Fruit fly (Drosophila melanogaster): ENCODE measurements around the gene Rala.

Rala gene

dm6 chrX:3744492-3745263, 25.2 kb upstream of the Rala start (continued):
- peak; percentile 30; the same call in 2 of the 3 replicates for TF ChIP-seq CG11456 (GFP tag; IDR thresholded peaks at IDR 0.05)
- peak; percentile 90 for TF ChIP-seq CG12769 (tag; optimal IDR thresholded peaks at IDR 0.05)
- peak; percentile 87 for TF ChIP-seq run (tag; optimal IDR thresholded peaks at IDR 0.05)
- peak; percentile 97 for TF ChIP-seq cg (GFP tag; optimal IDR thresholded peaks at IDR 0.05)
- peak; percentile 98 for TF ChIP-seq crol (GFP tag; IDR thresholded peaks at IDR 0.05)
- peak; percentile 7 for TF ChIP-seq CG31365 (tag; optimal IDR thresholded peaks at IDR 0.05)
- peak; percentile 53 for TF ChIP-seq exex (tag; optimal IDR thresholded peaks at IDR 0.05)
- peak; percentile 35; the same call in 1 of the 3 replicates for TF ChIP-seq CG34224 (GFP tag; IDR thresholded peaks at IDR 0.05; ENCODE audit: partially characterized antibody)
- TF ChIP-seq dan (GFP tag; IDR thresholded peaks at IDR 0.05), result no peak
- no peak for TF ChIP-seq dati (GFP tag; IDR thresholded peaks at IDR 0.05)
- TF ChIP-seq CG1832 (GFP tag; optimal IDR thresholded peaks at IDR 0.05), result peak; percentile 9
- TF ChIP-seq Hr78 (GFP tag; optimal IDR thresholded peaks at IDR 0.05), result peak in 1 of 2 experiments; percentile 92
- TF ChIP-seq CG12071 (GFP tag; optimal IDR thresholded peaks at IDR 0.05), result peak; percentile 21
- TF ChIP-seq tna (GFP tag; IDR thresholded peaks at IDR 0.05; ENCODE audit: partially characterized antibody), result peak; percentile 50; the same call in 1 of the 2 replicates
- no peak for TF ChIP-seq lov (optimal IDR thresholded peaks at IDR 0.05)
- no peak for TF ChIP-seq lov (GFP tag; IDR thresholded peaks at IDR 0.05)
- no peak for TF ChIP-seq CG7357 (GFP tag; IDR thresholded peaks at IDR 0.05)
- TF ChIP-seq ac (GFP tag; optimal IDR thresholded peaks at IDR 0.05), result no peak
- peak; percentile 99 for TF ChIP-seq abd-A (tag; optimal IDR thresholded peaks at IDR 0.05)
- no peak for TF ChIP-seq fd3F (GFP tag; optimal IDR thresholded peaks at IDR 0.05)
- TF ChIP-seq ftz-f1 (GFP tag; optimal IDR thresholded peaks at IDR 0.05), result peak; percentile 97
- TF ChIP-seq CG2712 (tag; optimal IDR thresholded peaks at IDR 0.05), result no peak
- TF ChIP-seq CG10366 (GFP tag; IDR thresholded peaks at IDR 0.05), result no peak
- TF ChIP-seq CG1603 (tag; optimal IDR thresholded peaks at IDR 0.05), result peak; percentile 16
- peak; percentile 80 for TF ChIP-seq CG3163 (GFP tag; optimal IDR thresholded peaks at IDR 0.05)
- TF ChIP-seq CG16813 (GFP tag; IDR thresholded peaks at IDR 0.05; ENCODE audit: partially characterized antibody), result no peak
- peak; percentile 94 for TF ChIP-seq CG15479 (GFP tag; optimal IDR thresholded peaks at IDR 0.05)
- peak; percentile 18; the same call in 1 of the 2 replicates for TF ChIP-seq chm (GFP tag; IDR thresholded peaks at IDR 0.05)
- peak; percentile 40; the same call in 1 of the 3 replicates for TF ChIP-seq ci (GFP tag; IDR thresholded peaks at IDR 0.05)
- TF ChIP-seq Atf-2 (GFP tag; optimal IDR thresholded peaks at IDR 0.05), result no peak
- TF ChIP-seq CG10543 (GFP tag; optimal IDR thresholded peaks at IDR 0.05), result peak; percentile 61
- TF ChIP-seq sug (tag; optimal IDR thresholded peaks at IDR 0.05), result peak; percentile 53
- TF ChIP-seq CG9437 (GFP tag; optimal IDR thresholded peaks at IDR 0.05), result peak; percentile 12
- no peak for TF ChIP-seq CG8359 (GFP tag; optimal IDR thresholded peaks at IDR 0.05; ENCODE audit: borderline replicate concordance)
- no peak for TF ChIP-seq Mad (GFP tag; optimal IDR thresholded peaks at IDR 0.05)

- TF ChIP-seq lmd (GFP tag; IDR thresholded peaks at IDR 0.05), result no peak; the same call in none of the 2 replicates
- peak; percentile 42; the same call in 1 of the 3 replicates for TF ChIP-seq gce (GFP tag; IDR thresholded peaks at IDR 0.05)
- TF ChIP-seq dysf (GFP tag; IDR thresholded peaks at IDR 0.05), result peak; percentile 85
- TF ChIP-seq CG15269 (tag; optimal IDR thresholded peaks at IDR 0.05), result peak; percentile 89
- peak; percentile 97 for TF ChIP-seq mirr (GFP tag; optimal IDR thresholded peaks at IDR 0.05)
- peak; percentile 82 for TF ChIP-seq CG17359 (tag; optimal IDR thresholded peaks at IDR 0.05)
- no peak for TF ChIP-seq fd102C (GFP tag; optimal IDR thresholded peaks at IDR 0.05)
- TF ChIP-seq CG7987 (GFP tag; optimal IDR thresholded peaks at IDR 0.05), result no peak
- TF ChIP-seq CG9817 (tag; optimal IDR thresholded peaks at IDR 0.05), result peak; percentile 62
- no peak for TF ChIP-seq gro (GFP tag; optimal IDR thresholded peaks at IDR 0.05)
- peak; percentile 77 for TF ChIP-seq CG12942 (GFP tag; optimal IDR thresholded peaks at IDR 0.05)
- peak; percentile 75 for TF ChIP-seq tgo (GFP tag; IDR thresholded peaks at IDR 0.05)
- peak; percentile 76 for TF ChIP-seq klu (GFP tag; IDR thresholded peaks at IDR 0.05)
- TF ChIP-seq Atf-2 (GFP tag; optimal IDR thresholded peaks at IDR 0.05), result no peak
- TF ChIP-seq CG17568 (GFP tag; optimal IDR thresholded peaks at IDR 0.05), result peak; percentile 21
These were observed 24.6 kb upstream of the Rala start for dm6 chrX:3743891-3744491.
